Fruit fly (Drosophila melanogaster) whole organism, wandering third instar larva: ENCODE results near the gene CG33258.

ENCODE experiments used
- Abd-B ChIP-seq: fragments of >200 bp; optimal IDR thresholded peaks from 2 replicates; lab custom pipeline; 2017; ENCODE audit warnings: missing biosample characterization, missing genetic modification characterization
- CG32264 ChIP-seq: fragments of 200-800 bp; sonication (Bioruptor generic); optimal IDR thresholded peaks from 2 replicates; lab custom pipeline; 2016; ENCODE audit warnings: missing biosample characterization, missing genetic modification characterization
- CrebA ChIP-seq: fragments of 200-800 bp; sonication (Bioruptor generic); optimal IDR thresholded peaks from 2 replicates; lab custom pipeline; 2016; ENCODE audit warnings: missing biosample characterization, mild to moderate bottlenecking, missing genetic modification characterization, borderline replicate concordance
- Dfd ChIP-seq: fragments of >200 bp; optimal IDR thresholded peaks from 2 replicates; lab custom pipeline; 2017; ENCODE audit warnings: missing biosample characterization, missing genetic modification characterization
- Dif ChIP-seq: fragments of 200-275, 200-300 bp; sonication (Bioruptor generic); optimal IDR thresholded peaks from 2 replicates; lab custom pipeline; 2018; ENCODE audit warnings: missing biosample characterization, missing genetic modification characterization; ENCODE audit not compliant: partially characterized antibody
- HLH106 ChIP-seq: fragments of 200-800 bp; optimal IDR thresholded peaks from 3 replicates; lab custom pipeline; 2019; ENCODE audit warnings: missing biosample characterization, mild to moderate bottlenecking, missing genetic modification characterization, moderate library complexity
- Hnf4 ChIP-seq: fragments of 200-800 bp; sonication (Bioruptor generic); optimal IDR thresholded peaks from 2 replicates; lab custom pipeline; 2016; ENCODE audit warnings: missing biosample characterization, mild to moderate bottlenecking, missing genetic modification characterization
- Hr78 ChIP-seq: fragments of >200 bp; optimal IDR thresholded peaks from 2 replicates; lab custom pipeline; 2017; ENCODE audit warnings: missing biosample characterization, missing genetic modification characterization
- Hr83 ChIP-seq: fragments of 200-300 bp; sonication (Bioruptor generic); optimal IDR thresholded peaks from 2 replicates; lab custom pipeline; 2016; ENCODE audit warnings: missing biosample characterization, mild to moderate bottlenecking, missing genetic modification characterization, moderate library complexity; ENCODE audit not compliant: poor library complexity, severe bottlenecking
- Jra ChIP-seq: sonication (Bioruptor generic); optimal IDR thresholded peaks from 2 replicates; lab custom pipeline; 2016; ENCODE audit warnings: missing biosample characterization, missing genetic modification characterization
- Myc ChIP-seq: fragments of >200 bp; optimal IDR thresholded peaks from 2 replicates; lab custom pipeline; 2017
- N ChIP-seq: fragments of >200 bp; optimal IDR thresholded peaks from 2 replicates; lab custom pipeline; 2018; ENCODE audit warnings: missing biosample characterization, missing external identifiers, missing genetic modification characterization
- OdsH ChIP-seq: fragments of 200-800 bp; sonication (Bioruptor generic); optimal IDR thresholded peaks from 2 replicates; lab custom pipeline; 2016; ENCODE audit warnings: missing biosample characterization, mild to moderate bottlenecking, missing genetic modification characterization
- Rel ChIP-seq, 2 experiments: fragments of 200-800 bp; sonication (Bioruptor generic) in 1 of 2; optimal IDR thresholded peaks; 2 replicates in 1 of 2; 3 replicates in 1 of 2; lab custom pipeline; 2016 to 2019; ENCODE audit warnings: mild to moderate bottlenecking in 2 of 2, missing biosample characterization in 2 of 2, missing genetic modification characterization in 2 of 2, moderate library complexity in 1 of 2
- Sp1 ChIP-seq: fragments of 200-800 bp; sonication (Bioruptor generic); optimal IDR thresholded peaks from 3 replicates; lab custom pipeline; 2019; ENCODE audit warnings: missing biosample characterization, mild to moderate bottlenecking, missing genetic modification characterization, moderate library complexity
- Vsx2 ChIP-seq: fragments of 200-300, 225-300 bp; sonication (Bioruptor generic); optimal IDR thresholded peaks from 2 replicates; lab custom pipeline; 2018; ENCODE audit warnings: missing biosample characterization, missing genetic modification characterization; ENCODE audit not compliant: partially characterized antibody
- br ChIP-seq: fragments of 200-800 bp; sonication (Bioruptor generic); optimal IDR thresholded peaks from 2 replicates; lab custom pipeline; 2016; ENCODE audit warnings: missing biosample characterization, missing genetic modification characterization
- brk ChIP-seq: fragments of 200-800 bp; sonication (Bioruptor generic); optimal IDR thresholded peaks from 2 replicates; lab custom pipeline; 2016; ENCODE audit warnings: missing biosample characterization, mild to moderate bottlenecking, missing genetic modification characterization
- dl ChIP-seq, 2 experiments: fragments of 175-275, 200-275 bp in 1 of 2; fragments of 200-275 bp in 1 of 2; sonication (Bioruptor generic); optimal IDR thresholded peaks; lab custom pipeline; 2018; ENCODE audit warnings: mild to moderate bottlenecking in 2 of 2, missing biosample characterization in 2 of 2, missing genetic modification characterization in 2 of 2, moderate library complexity in 2 of 2; ENCODE audit not compliant: partially characterized antibody in 2 of 2, insufficient read depth in 1 of 2
- dmrt93B ChIP-seq: fragments of 200-800 bp; sonication (Bioruptor generic); optimal IDR thresholded peaks from 2 replicates; lab custom pipeline; 2018; ENCODE audit warnings: missing biosample characterization, mild to moderate bottlenecking, missing genetic modification characterization
- foxo ChIP-seq, 2 experiments: fragments of 200-800 bp; sonication (Bioruptor generic); optimal IDR thresholded peaks; 2 replicates in 1 of 2; 3 replicates in 1 of 2; lab custom pipeline; 2016 to 2017; ENCODE audit warnings: missing biosample characterization in 2 of 2, missing genetic modification characterization in 2 of 2
- fru ChIP-seq: fragments of 200-800 bp; sonication (Bioruptor generic); optimal IDR thresholded peaks from 3 replicates; lab custom pipeline; 2016; ENCODE audit warnings: missing biosample characterization, mild to moderate bottlenecking, missing genetic modification characterization
- h ChIP-seq: fragments of 200-800 bp; sonication (Bioruptor generic); optimal IDR thresholded peaks from 3 replicates; lab custom pipeline; 2016; ENCODE audit warnings: missing biosample characterization, mild to moderate bottlenecking, missing genetic modification characterization
- jim ChIP-seq: fragments of 175-275, 200-325 bp; sonication (Bioruptor generic); optimal IDR thresholded peaks from 2 replicates; lab custom pipeline; 2016; ENCODE audit warnings: missing biosample characterization, mild to moderate bottlenecking, missing genetic modification characterization
- pan ChIP-seq: fragments of >200 bp; optimal IDR thresholded peaks from 2 replicates; lab custom pipeline; 2017
- psq ChIP-seq: fragments of 200-800 bp; sonication (Bioruptor generic); optimal IDR thresholded peaks from 3 replicates; lab custom pipeline; 2017; ENCODE audit warnings: missing biosample characterization, mild to moderate bottlenecking, missing genetic modification characterization, moderate library complexity
- rgr ChIP-seq: fragments of 200-800 bp; sonication (Bioruptor generic); optimal IDR thresholded peaks from 3 replicates; lab custom pipeline; 2016; ENCODE audit warnings: missing biosample characterization, mild to moderate bottlenecking, missing genetic modification characterization
- sv ChIP-seq: fragments of 200-800 bp; sonication (Bioruptor generic); optimal IDR thresholded peaks from 3 replicates; lab custom pipeline; 2016; ENCODE audit warnings: missing biosample characterization, missing genetic modification characterization
- tai ChIP-seq: sonication (Bioruptor generic); optimal IDR thresholded peaks from 2 replicates; lab custom pipeline; 2016; ENCODE audit warnings: missing biosample characterization, missing genetic modification characterization
- usp ChIP-seq: fragments of >200 bp; optimal IDR thresholded peaks from 2 replicates; lab custom pipeline; 2017; ENCODE audit warnings: missing biosample characterization, missing genetic modification characterization
- woc ChIP-seq: sonication (Bioruptor generic); optimal IDR thresholded peaks from 2 replicates; lab custom pipeline; 2016; ENCODE audit warnings: missing biosample characterization, mild to moderate bottlenecking, missing genetic modification characterization

The CG33258 gene

DNA sequence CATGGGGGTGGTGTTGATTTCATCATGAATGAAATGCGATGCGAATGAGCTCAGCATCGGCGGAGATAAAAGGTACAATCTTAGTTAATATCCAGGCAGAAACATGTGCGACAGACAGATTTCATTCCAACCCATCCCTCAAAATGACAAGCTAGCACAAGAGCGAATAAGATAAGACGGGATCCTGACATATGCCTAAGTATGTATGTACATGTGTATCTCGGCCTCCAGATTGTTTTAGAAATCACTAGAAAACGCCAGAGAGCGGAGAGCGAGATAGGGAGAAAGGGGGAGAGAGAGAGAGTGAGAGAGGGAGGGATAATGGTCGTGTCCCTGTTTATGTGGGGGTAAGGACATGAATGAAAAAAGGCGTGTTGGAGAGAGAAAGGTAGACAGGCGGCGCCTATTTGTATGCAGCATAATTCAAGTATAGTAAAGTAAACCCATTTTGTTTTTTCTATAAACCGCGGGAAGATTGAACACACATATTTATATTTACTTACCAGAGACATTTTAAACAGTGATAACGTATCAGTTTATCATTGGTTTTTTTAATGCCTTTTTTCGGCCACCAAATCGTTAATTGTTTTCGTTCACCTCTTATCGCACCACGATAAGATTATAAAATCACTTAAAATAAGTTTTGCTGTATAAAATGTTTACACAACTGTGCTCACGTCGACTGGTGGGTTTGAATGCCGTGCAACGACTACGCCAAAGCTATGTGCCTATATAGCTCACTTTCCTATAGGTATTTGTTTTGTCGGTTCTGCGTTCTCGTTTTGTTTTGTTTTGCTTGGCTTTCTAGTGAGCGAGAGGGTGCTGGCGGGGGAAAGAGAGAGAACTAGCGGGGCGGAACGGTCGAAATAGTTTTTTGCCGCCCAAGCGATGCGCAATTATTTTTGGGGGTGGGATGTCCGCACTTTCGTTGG is 32.1 kb upstream of the CG33258 start:
- peak; percentile 64 for TF ChIP-seq CrebA (GFP tag; lab: Kevin White, UChicago)
- TF ChIP-seq h (GFP tag; lab: Kevin White, UChicago) = peak; percentile 58
- no peak for TF ChIP-seq psq (GFP tag; lab: Kevin White, UChicago)
- TF ChIP-seq Rel (GFP tag; optimal IDR thresholded peaks at IDR 0.05; lab: Kevin White, UChicago) = no peak
- TF ChIP-seq Rel (tag; optimal IDR thresholded peaks at IDR 0.05; lab: Kevin White, UChicago) = peak; percentile 5
- TF ChIP-seq Hr83 (GFP tag; lab: Kevin White, UChicago) = peak; percentile 6
- peak; percentile 2 for TF ChIP-seq br
- peak; percentile 27 for TF ChIP-seq brk
- no peak for TF ChIP-seq jim
- peak; percentile 32 for TF ChIP-seq sv
- peak; percentile 38 for TF ChIP-seq Jra (GFP tag; lab: Kevin White, UChicago)
- peak; percentile 22 for TF ChIP-seq Hnf4 (GFP tag; lab: Kevin White, UChicago)
- peak; percentile 63 for TF ChIP-seq Sp1 (GFP tag; lab: Kevin White, UChicago)
- TF ChIP-seq dmrt93B (GFP tag; lab: Kevin White, UChicago) = no peak

- no peak for TF ChIP-seq Dif (GFP tag; lab: Kevin White, UChicago)
- TF ChIP-seq Myc (lab: Kevin White, UChicago) = peak; percentile 74
- TF ChIP-seq OdsH (GFP tag; lab: Kevin White, UChicago) = no peak
- TF ChIP-seq Rel (GFP tag; optimal IDR thresholded peaks at IDR 0.05; lab: Kevin White, UChicago) = no peak
- TF ChIP-seq Rel (tag; optimal IDR thresholded peaks at IDR 0.05; lab: Kevin White, UChicago) = peak; percentile 65
- peak; percentile 92 for TF ChIP-seq Vsx2 (GFP tag; lab: Kevin White, UChicago)
- no peak for TF ChIP-seq Hr78
- TF ChIP-seq HLH106 = peak; percentile 15
Measured at dm6 chr3L:16050887-16051258, 31.5 kb upstream of the CG33258 start, which contains the start of gene Diap1. Gene Diap1 (minus strand): TSS chr3L:16051034.

DNA sequence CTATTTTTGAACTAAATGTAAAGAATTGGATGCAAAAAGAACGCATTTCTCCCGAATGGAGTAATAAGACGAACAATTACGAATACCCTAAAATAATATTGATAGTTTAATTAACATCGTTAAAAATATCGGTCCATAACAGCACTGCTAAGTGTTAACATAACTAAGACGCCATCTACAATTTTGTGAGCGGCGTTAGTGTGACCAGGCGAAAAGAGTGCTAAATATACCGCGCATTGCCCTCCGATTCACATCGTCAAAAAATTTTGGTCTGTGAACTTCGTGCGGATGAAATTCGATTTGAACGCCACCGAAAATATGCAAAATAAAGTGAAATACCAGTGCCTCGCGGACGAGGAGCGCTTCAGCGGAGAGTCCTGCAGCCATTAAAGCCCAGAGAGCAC is 30.6 kb upstream of the CG33258 start, which contains the start of gene Mbs:
TSS of gene Mbs (plus strand) at position 241 of the 404 bp plus-strand sequence.
- no peak for TF ChIP-seq Rel (GFP tag; optimal IDR thresholded peaks at IDR 0.05; lab: Kevin White, UChicago)
- peak; percentile 57 for TF ChIP-seq Rel (tag; optimal IDR thresholded peaks at IDR 0.05; lab: Kevin White, UChicago)
- TF ChIP-seq woc (GFP tag; lab: Kevin White, UChicago) = peak; percentile 42
- TF ChIP-seq OdsH (GFP tag; lab: Kevin White, UChicago) = no peak
- peak; percentile 50 for TF ChIP-seq Vsx2 (GFP tag; lab: Kevin White, UChicago)
- peak; percentile 24 for TF ChIP-seq HLH106
- TF ChIP-seq usp = no peak
- peak; percentile 37 for TF ChIP-seq brk
- peak; percentile 32 for TF ChIP-seq tai (GFP tag; lab: Kevin White, UChicago)
- TF ChIP-seq Jra (GFP tag; lab: Kevin White, UChicago) = no peak
- TF ChIP-seq Hnf4 (GFP tag; lab: Kevin White, UChicago) = peak; percentile 42
- peak; percentile 52 for TF ChIP-seq Sp1 (GFP tag; lab: Kevin White, UChicago)

- TF ChIP-seq fru (GFP tag; lab: Kevin White, UChicago) = peak; percentile 1
- peak; percentile 100 for TF ChIP-seq N (GFP tag; lab: Kevin White, UChicago)
- no peak for TF ChIP-seq woc (GFP tag; lab: Kevin White, UChicago)
- no peak for TF ChIP-seq jim
- peak; percentile 13 for TF ChIP-seq rgr (GFP tag; lab: Kevin White, UChicago)
- TF ChIP-seq h (GFP tag; lab: Kevin White, UChicago) = peak; percentile 41
- peak; percentile 15 for TF ChIP-seq psq (GFP tag; lab: Kevin White, UChicago)
- TF ChIP-seq brk = no peak
- TF ChIP-seq CG32264 = no peak
- peak; percentile 58 for TF ChIP-seq Dif (GFP tag; lab: Kevin White, UChicago)
- TF ChIP-seq Abd-B (GFP tag; lab: Kevin White, UChicago) = peak; percentile 84
- peak; percentile 14 for TF ChIP-seq Rel (GFP tag; optimal IDR thresholded peaks at IDR 0.05; lab: Kevin White, UChicago)
- peak; percentile 18 for TF ChIP-seq Rel (tag; optimal IDR thresholded peaks at IDR 0.05; lab: Kevin White, UChicago)
- TF ChIP-seq CrebA (GFP tag; lab: Kevin White, UChicago) = peak; percentile 30
- peak in 1 of 2 experiments; percentile 8 for TF ChIP-seq foxo (GFP tag; optimal IDR thresholded peaks at IDR 0.05; lab: Kevin White, UChicago)
- TF ChIP-seq pan (lab: Kevin White, UChicago) = peak; percentile 82
- peak; percentile 24 to 55 for TF ChIP-seq dl (GFP tag; optimal IDR thresholded peaks at IDR 0.05; lab: Kevin White, UChicago; ENCODE audit: insufficient read depth in 1 of 2, partially characterized antibody in 2 of 2)
- TF ChIP-seq Dfd (GFP tag; lab: Kevin White, UChicago) = peak; percentile 99
- TF ChIP-seq Hr78 = peak; percentile 39
- peak; percentile 4 for TF ChIP-seq Hr83 (GFP tag; lab: Kevin White, UChicago)
- TF ChIP-seq Jra (GFP tag; lab: Kevin White, UChicago) = no peak
- TF ChIP-seq Hnf4 (GFP tag; lab: Kevin White, UChicago) = peak; percentile 5
- TF ChIP-seq, all 38 proteins: peak for 16
Measured at dm6 chr3L:16052145-16053025, 30.0 kb upstream of the CG33258 start.
